Worm (Caenorhabditis elegans) whole organism, L1 larva: Measurements from ENCODE around the gene Y55F3BR.2.

Experiments used
- F16B12.6 ChIP-seq: fragments of 150-350 bp; optimal IDR thresholded peaks from 2 replicates; lab custom pipeline; 2014; ENCODE audit warnings: missing biosample characterization, missing genetic modification characterization
- aha-1 ChIP-seq: fragments of 150-350 bp; optimal IDR thresholded peaks from 2 replicates; lab custom pipeline; 2014; ENCODE audit warnings: missing biosample characterization, missing genetic modification characterization
- alr-1 ChIP-seq: fragments of 200-800 bp; sonication (Bioruptor generic); optimal IDR thresholded peaks from 2 replicates; lab custom pipeline; 2018; ENCODE audit warnings: borderline replicate concordance, mild to moderate bottlenecking, missing genetic modification characterization, missing compliant biosample characterization
- aly-2 ChIP-seq: fragments of 150-350 bp; optimal IDR thresholded peaks from 2 replicates; lab custom pipeline; 2014; ENCODE audit warnings: missing biosample characterization, missing genetic modification characterization
- ama-1 ChIP-seq: fragments of 150-350 bp; optimal IDR thresholded peaks from 2 replicates; lab custom pipeline; 2014
- blmp-1 ChIP-seq: fragments of 150-350 bp; optimal IDR thresholded peaks from 2 replicates; lab custom pipeline; 2014; ENCODE audit warnings: missing biosample characterization, missing genetic modification characterization
- ceh-8 ChIP-seq: fragments of 200-800 bp; sonication (Bioruptor generic); optimal IDR thresholded peaks from 2 replicates; lab custom pipeline; 2018; ENCODE audit warnings: mild to moderate bottlenecking, missing genetic modification characterization, moderate library complexity, missing compliant biosample characterization
- ceh-82 ChIP-seq, 3 experiments: fragments of 150-350 bp in 1 of 3; sonication (generic microtip) in 2 of 3; optimal IDR thresholded peaks; 2 replicates each; lab custom pipeline; 2014 to 2017; ENCODE audit warnings: missing biosample characterization in 3 of 3, missing genetic modification characterization in 3 of 3
- ceh-88 ChIP-seq: fragments of 200-800 bp; sonication (Bioruptor generic); IDR thresholded peaks from 2 replicates; pipeline ENCODE4 v1.3.6; 2022; ENCODE audit warnings: missing genetic modification characterization, missing compliant biosample characterization
- ces-1 ChIP-seq: fragments of 150-350 bp; optimal IDR thresholded peaks from 2 replicates; lab custom pipeline; 2014; ENCODE audit warnings: missing biosample characterization, missing genetic modification reagents, missing genetic modification characterization
- efl-1 ChIP-seq, 4 experiments: fragments of 150-350 bp; optimal IDR thresholded peaks in 3 of 4; peaks in 1 of 4; 1 replicate in 1 of 4; 2 replicates in 3 of 4; lab custom pipeline; 2014; ENCODE audit warnings: missing biosample characterization in 2 of 4, missing genetic modification characterization in 2 of 4, missing genetic modification reagents in 2 of 4
- efl-3 ChIP-seq: fragments of 200-800 bp; sonication (Bioruptor generic); optimal IDR thresholded peaks from 2 replicates; lab custom pipeline; 2018; ENCODE audit warnings: mild to moderate bottlenecking, missing genetic modification characterization, missing compliant biosample characterization
- egl-13 ChIP-seq: sonication (generic microtip); optimal IDR thresholded peaks from 2 replicates; lab custom pipeline; 2016; ENCODE audit warnings: missing genotype, missing genetic modification reagents, missing genetic modification characterization, missing compliant biosample characterization
- elt-2 ChIP-seq: sonication (generic microtip); optimal IDR thresholded peaks from 2 replicates; lab custom pipeline; 2016; ENCODE audit warnings: missing genetic modification characterization, mild to moderate bottlenecking, inconsistent platforms, missing compliant biosample characterization, missing genetic modification reagents
- elt-3 ChIP-seq, 6 experiments: fragments of 150-350 bp in 1 of 6; sonication (generic microtip); optimal IDR thresholded peaks; 2 replicates each; lab custom pipeline; 2017 to 2018; ENCODE audit warnings: missing biosample characterization in 6 of 6, missing genetic modification characterization in 6 of 6, inconsistent platforms in 1 of 6
- ets-5 ChIP-seq: fragments of 200-800 bp; sonication (Bioruptor generic); IDR thresholded peaks from 2 replicates; pipeline ENCODE4 v1.3.6; 2022; ENCODE audit warnings: missing genetic modification characterization, missing compliant biosample characterization
- fkh-10 ChIP-seq: sonication (generic microtip); optimal IDR thresholded peaks from 2 replicates; lab custom pipeline; 2017; ENCODE audit warnings: missing biosample characterization, missing genetic modification reagents, missing genetic modification characterization
- fkh-4 ChIP-seq: sonication (generic microtip); optimal IDR thresholded peaks from 2 replicates; lab custom pipeline; 2016; ENCODE audit warnings: missing compliant biosample characterization, missing genetic modification characterization, borderline replicate concordance
- hlh-4 ChIP-seq: sonication (generic microtip); optimal IDR thresholded peaks from 2 replicates; lab custom pipeline; 2016; ENCODE audit warnings: mild to moderate bottlenecking, missing genetic modification characterization, missing compliant biosample characterization
- hpl-2 ChIP-seq: fragments of 150-350 bp; optimal IDR thresholded peaks from 2 replicates; lab custom pipeline; 2014; ENCODE audit warnings: missing biosample characterization, missing genetic modification reagents, missing genetic modification characterization
- irx-1 ChIP-seq: sonication (generic microtip); optimal IDR thresholded peaks from 2 replicates; lab custom pipeline; 2016; ENCODE audit warnings: missing genetic modification characterization, missing compliant biosample characterization
- lin-14 ChIP-seq: fragments of 200-800 bp; sonication (Bioruptor generic); optimal IDR thresholded peaks from 2 replicates; lab custom pipeline; 2018; ENCODE audit warnings: mild to moderate bottlenecking, missing genetic modification characterization, moderate library complexity, missing compliant biosample characterization
- lin-15B ChIP-seq: fragments of 150-350 bp; sonication (generic microtip); optimal IDR thresholded peaks from 3 replicates; lab custom pipeline; 2014; ENCODE audit warnings: missing biosample characterization, missing genetic modification characterization
- lin-39 ChIP-seq: fragments of 150-350 bp; optimal IDR thresholded peaks from 2 replicates; lab custom pipeline; 2014; ENCODE audit warnings: missing biosample characterization, missing genetic modification reagents, missing genetic modification characterization
- lir-3 ChIP-seq: sonication (generic microtip); optimal IDR thresholded peaks from 2 replicates; lab custom pipeline; 2016; ENCODE audit warnings: mild to moderate bottlenecking, missing genetic modification characterization, moderate library complexity, missing compliant biosample characterization; ENCODE audit not compliant: poor library complexity
- lsy-2 ChIP-seq, 2 experiments: fragments of 150-350 bp; optimal IDR thresholded peaks; 2 replicates each; lab custom pipeline; 2014; ENCODE audit warnings: missing biosample characterization in 2 of 2, missing genetic modification characterization in 2 of 2
- mab-9 ChIP-seq: fragments of 200-800 bp; sonication (Bioruptor generic); IDR thresholded peaks from 2 replicates; pipeline ENCODE4 v1.3.6; 2022; ENCODE audit warnings: missing genetic modification reagents, missing genetic modification characterization, missing compliant biosample characterization
- mdl-1 ChIP-seq, 2 experiments: fragments of 150-350 bp; optimal IDR thresholded peaks; 2 replicates each; lab custom pipeline; 2014 to 2017; ENCODE audit warnings: missing biosample characterization in 2 of 2, missing genetic modification characterization in 2 of 2, inconsistent platforms in 1 of 2
- mef-2 ChIP-seq: fragments of 150-350 bp; optimal IDR thresholded peaks from 2 replicates; lab custom pipeline; 2014; ENCODE audit warnings: missing biosample characterization, missing genetic modification characterization
- nhr-11 ChIP-seq: fragments of 150-350 bp; optimal IDR thresholded peaks from 2 replicates; lab custom pipeline; 2014; ENCODE audit warnings: missing biosample characterization, missing genetic modification characterization
- nhr-19 ChIP-seq: fragments of 200-800 bp; sonication (Bioruptor generic); conservative IDR thresholded peaks from 2 replicates; pipeline ENCODE4 v1.3.6; 2022; ENCODE audit warnings: missing genetic modification characterization, missing compliant biosample characterization
- nhr-20 ChIP-seq: sonication (generic microtip); optimal IDR thresholded peaks from 2 replicates; lab custom pipeline; 2016; ENCODE audit warnings: mild to moderate bottlenecking, missing genetic modification characterization, missing compliant biosample characterization
- nhr-237 ChIP-seq: fragments of 150-350 bp; optimal IDR thresholded peaks from 2 replicates; lab custom pipeline; 2014; ENCODE audit warnings: missing biosample characterization, missing genetic modification characterization
- nhr-71 ChIP-seq: sonication (generic microtip); optimal IDR thresholded peaks from 2 replicates; lab custom pipeline; 2016; ENCODE audit warnings: mild to moderate bottlenecking, missing genetic modification characterization, moderate library complexity, missing compliant biosample characterization
- nhr-77 ChIP-seq: fragments of 150-350 bp; optimal IDR thresholded peaks from 2 replicates; lab custom pipeline; 2014; ENCODE audit warnings: missing biosample characterization, missing genetic modification characterization
- nhr-84 ChIP-seq: sonication (generic microtip); optimal IDR thresholded peaks from 2 replicates; lab custom pipeline; 2017; ENCODE audit warnings: missing biosample characterization, missing genetic modification characterization
- nhr-85 ChIP-seq: sonication (generic microtip); peaks from one replicate; lab custom pipeline; 2016; ENCODE audit warnings: missing genetic modification characterization, inconsistent platforms, missing compliant biosample characterization
- pag-3 ChIP-seq: sonication (generic microtip); optimal IDR thresholded peaks from 2 replicates; lab custom pipeline; 2017; ENCODE audit warnings: missing genetic modification characterization, mild to moderate bottlenecking, missing compliant biosample characterization, antibody characterized with exemption, borderline replicate concordance; ENCODE audit not compliant: insufficient read depth
- pqm-1 ChIP-seq: sonication (generic microtip); optimal IDR thresholded peaks from 3 replicates; lab custom pipeline; 2017; ENCODE audit warnings: missing biosample characterization, missing genetic modification characterization
- skn-1 ChIP-seq: fragments of 150-350 bp; optimal IDR thresholded peaks from 2 replicates; lab custom pipeline; 2014; ENCODE audit warnings: missing biosample characterization, missing genetic modification characterization
- sox-4 ChIP-seq: sonication (generic microtip); optimal IDR thresholded peaks from 2 replicates; lab custom pipeline; 2016; ENCODE audit warnings: missing genetic modification characterization, missing compliant biosample characterization
- sup-37 ChIP-seq: fragments of 200-800 bp; sonication (Bioruptor generic); optimal IDR thresholded peaks from 2 replicates; lab custom pipeline; 2018; ENCODE audit warnings: mild to moderate bottlenecking, missing genetic modification characterization, missing compliant biosample characterization
- swsn-7 ChIP-seq: sonication (generic microtip); optimal IDR thresholded peaks from 2 replicates; lab custom pipeline; 2016; ENCODE audit warnings: missing genetic modification characterization, missing compliant biosample characterization
- tbx-2 ChIP-seq: sonication (generic microtip); optimal IDR thresholded peaks from 2 replicates; lab custom pipeline; 2016; ENCODE audit warnings: missing genetic modification characterization, missing compliant biosample characterization
- tlp-1 ChIP-seq: fragments of 150-350 bp; optimal IDR thresholded peaks from 2 replicates; lab custom pipeline; 2014; ENCODE audit warnings: missing biosample characterization, missing genetic modification characterization
- unc-130 ChIP-seq: fragments of 150-350 bp; optimal IDR thresholded peaks from 2 replicates; lab custom pipeline; 2017; ENCODE audit warnings: missing biosample characterization, missing genetic modification characterization, inconsistent platforms
- unc-30 ChIP-seq: sonication (generic microtip); optimal IDR thresholded peaks from 2 replicates; lab custom pipeline; 2017; ENCODE audit warnings: missing biosample characterization, missing genetic modification characterization
- unc-62 ChIP-seq: fragments of 150-350 bp; optimal IDR thresholded peaks from 2 replicates; lab custom pipeline; 2014; ENCODE audit warnings: missing biosample characterization, missing genetic modification reagents, missing genetic modification characterization
- vab-15 ChIP-seq: sonication (generic microtip); optimal IDR thresholded peaks from 2 replicates; lab custom pipeline; 2017; ENCODE audit warnings: missing genotype, mild to moderate bottlenecking, missing genetic modification characterization, missing compliant biosample characterization
- zag-1 ChIP-seq: fragments of 150-350 bp; optimal IDR thresholded peaks from 2 replicates; lab custom pipeline; 2014; ENCODE audit warnings: missing biosample characterization, missing genetic modification characterization
- ztf-4 ChIP-seq: fragments of 150-350 bp; optimal IDR thresholded peaks from 2 replicates; lab custom pipeline; 2014; ENCODE audit warnings: missing biosample characterization, missing genetic modification characterization

Y55F3BR.2 gene

ce11 chrIV:854357-855269 lies 4.1 kb upstream of the Y55F3BR.2 start, which contains the start of the genes lem-4 and Y55F3BR.11:
Gene lem-4, minus strand, starts transcription at chrIV:854780.
Gene Y55F3BR.11, plus strand, starts transcription at chrIV:855219.
- TF ChIP-seq efl-3 (GFP tag; lab: Kevin White, UChicago): no peak
- TF ChIP-seq vab-15 (tag; lab: Kevin White, UChicago): no peak
- TF ChIP-seq nhr-19 (GFP tag; lab: Robert Waterston, UW): peak; percentile 75
- no peak for TF ChIP-seq pqm-1 (tag; lab: Kevin White, UChicago)
- TF ChIP-seq pag-3 (tag; lab: Kevin White, UChicago): no peak
- peak; percentile 81 for TF ChIP-seq nhr-85 (tag; lab: Kevin White, UChicago)
- no peak for TF ChIP-seq nhr-84 (tag; lab: Kevin White, UChicago)
- TF ChIP-seq lin-39 (tag; lab: Kevin White, UChicago): peak; percentile 63
- no peak for TF ChIP-seq zag-1 (tag; lab: Kevin White, UChicago)
- TF ChIP-seq ets-5 (GFP tag; lab: Robert Waterston, UW): no peak
- TF ChIP-seq nhr-20 (tag; lab: Kevin White, UChicago): peak; percentile 62
- peak; percentile 44 for TF ChIP-seq egl-13 (tag; lab: Kevin White, UChicago)
- no peak for TF ChIP-seq unc-30 (tag; lab: Kevin White, UChicago)
- peak; percentile 5 for TF ChIP-seq nhr-11
- TF ChIP-seq swsn-7 (tag; lab: Kevin White, UChicago): peak; percentile 80
- TF ChIP-seq irx-1 (tag; lab: Kevin White, UChicago): peak; percentile 19
- peak; percentile 48 for TF ChIP-seq elt-2
- TF ChIP-seq efl-1 (optimal IDR thresholded peaks at IDR 0.05; lab: Kevin White, UChicago): peak; percentile 79 to 96
- TF ChIP-seq efl-1 (GFP tag; optimal IDR thresholded peaks at IDR 0.05 in 1 of 2; lab: Kevin White, UChicago): peak; percentile 96 to 99
- TF ChIP-seq hlh-4 (tag; lab: Kevin White, UChicago): no peak
- no peak for TF ChIP-seq ztf-4 (tag; lab: Kevin White, UChicago)
- TF ChIP-seq sup-37: peak; percentile 6
- no peak for TF ChIP-seq ceh-88 (GFP tag; lab: Robert Waterston, UW)
- no peak for TF ChIP-seq aly-2 (tag; lab: Kevin White, UChicago)
- TF ChIP-seq hpl-2 (GFP tag; lab: Kevin White, UChicago): no peak
- TF ChIP-seq mab-9 (GFP tag; lab: Robert Waterston, UW): 0 out of 2 replicates have a peak, but pooled peaks have one; percentile 23
- TF ChIP-seq mef-2 (tag; lab: Kevin White, UChicago): no peak
- peak in 1 of 2 experiments; percentile 54 for TF ChIP-seq mdl-1 (tag; optimal IDR thresholded peaks at IDR 0.05; lab: Kevin White, UChicago)
- TF ChIP-seq nhr-237 (tag; lab: Kevin White, UChicago): peak; percentile 1
- peak in 1 of 6 experiments; percentile 32 for TF ChIP-seq elt-3 (tag; optimal IDR thresholded peaks at IDR 0.05; lab: Kevin White, UChicago)
- TF ChIP-seq aha-1: no peak
- peak; percentile 74 for TF ChIP-seq tbx-2
- peak; percentile 19 for TF ChIP-seq lin-15B (tag; lab: Kevin White, UChicago)
- peak; percentile 30 to 66 (median 48) for TF ChIP-seq ceh-82 (tag; optimal IDR thresholded peaks at IDR 0.05; lab: Kevin White, UChicago)
- TF ChIP-seq unc-62 (GFP tag; lab: Kevin White, UChicago): no peak
- peak; percentile 85 for TF ChIP-seq lsy-2 (tag; optimal IDR thresholded peaks at IDR 0.05; lab: Kevin White, UChicago)
- no peak for TF ChIP-seq lir-3 (tag; lab: Kevin White, UChicago)
- peak; percentile 9 for TF ChIP-seq F16B12.6 (tag; lab: Kevin White, UChicago)
- TF ChIP-seq fkh-4 (tag; lab: Kevin White, UChicago): peak; percentile 7
- peak; percentile 31 for TF ChIP-seq blmp-1
- TF ChIP-seq skn-1 (tag; lab: Kevin White, UChicago): peak; percentile 31
- no peak for TF ChIP-seq fkh-10
- TF ChIP-seq nhr-77 (tag; lab: Kevin White, UChicago): no peak
- TF ChIP-seq nhr-71 (tag; lab: Kevin White, UChicago): peak; percentile 8
- peak; percentile 77 for TF ChIP-seq unc-130
- TF ChIP-seq lin-14 (GFP tag; lab: Kevin White, UChicago): peak; percentile 23
- no peak for TF ChIP-seq ces-1 (GFP tag; lab: Kevin White, UChicago)
- no peak for TF ChIP-seq alr-1
- peak; percentile 42 for TF ChIP-seq sox-4 (tag; lab: Kevin White, UChicago)
- peak; percentile 44 for TF ChIP-seq ceh-8 (GFP tag; lab: Kevin White, UChicago)
- peak; percentile 53 for TF ChIP-seq ama-1
- no peak for TF ChIP-seq tlp-1 (tag; lab: Kevin White, UChicago)
